Worm (Caenorhabditis elegans) whole organism, L4 larva: ENCODE measurements around the gene ilkp-1.

ENCODE experiments used
- ama-1 ChIP-seq: fragments of 150-350 bp; optimal IDR thresholded peaks from 2 replicates; lab custom pipeline; 2014; ENCODE audit warnings: inconsistent platforms, mixed read lengths
- ceh-82 ChIP-seq: sonication (generic microtip); optimal IDR thresholded peaks from 2 replicates; lab custom pipeline; 2017; ENCODE audit warnings: missing biosample characterization, missing genetic modification characterization
- cey-2 ChIP-seq: sonication (generic microtip); optimal IDR thresholded peaks from 3 replicates; lab custom pipeline; 2017; ENCODE audit warnings: missing genetic modification characterization, mild to moderate bottlenecking, missing compliant biosample characterization, antibody characterized with exemption, borderline replicate concordance; ENCODE audit not compliant: insufficient read depth
- daf-12 ChIP-seq: fragments of 150-350 bp; optimal IDR thresholded peaks from 2 replicates; lab custom pipeline; 2014; ENCODE audit warnings: missing biosample characterization, missing genetic modification reagents, missing genetic modification characterization
- egl-27 ChIP-seq: sonication (generic microtip); optimal IDR thresholded peaks from 3 replicates; lab custom pipeline; 2017; ENCODE audit warnings: missing biosample characterization, missing genetic modification reagents, missing genetic modification characterization
- mep-1 ChIP-seq: fragments of 150-350 bp; sonication (generic microtip); optimal IDR thresholded peaks from 3 replicates; lab custom pipeline; 2014; ENCODE audit warnings: missing biosample characterization, missing genetic modification characterization
- nhr-25 ChIP-seq: sonication (generic microtip); optimal IDR thresholded peaks from 2 replicates; lab custom pipeline; 2017; ENCODE audit warnings: missing genetic modification characterization, mild to moderate bottlenecking, missing compliant biosample characterization, antibody characterized with exemption, moderate library complexity, borderline replicate concordance; ENCODE audit not compliant: insufficient read depth
- pha-4 ChIP-seq, 2 experiments: fragments of 150-350 bp in 1 of 2; fragments of 200-800 bp in 1 of 2; sonication (Bioruptor generic) in 1 of 2; IDR thresholded peaks in 1 of 2; optimal IDR thresholded peaks in 1 of 2; 2 replicates each; pipeline versions ENCODE4 v1.3.6 to Lab custom; 2014 to 2022; ENCODE audit warnings: missing genetic modification characterization in 2 of 2, missing genetic modification reagents in 2 of 2, missing biosample characterization in 1 of 2, missing compliant biosample characterization in 1 of 2
- sdz-12 ChIP-seq: fragments of 200-800 bp; sonication (Bioruptor generic); optimal IDR thresholded peaks from 2 replicates; lab custom pipeline; 2018; ENCODE audit warnings: mild to moderate bottlenecking, missing genetic modification characterization, missing compliant biosample characterization
- skn-1 ChIP-seq: fragments of 150-350 bp; optimal IDR thresholded peaks from 2 replicates; lab custom pipeline; 2014; ENCODE audit warnings: missing biosample characterization, missing genetic modification characterization
- snpc-4 ChIP-seq: fragments of 150-350 bp; optimal IDR thresholded peaks from 2 replicates; lab custom pipeline; 2014; ENCODE audit warnings: missing biosample characterization, missing genetic modification characterization
- zfp-3 ChIP-seq: fragments of 200-800 bp; sonication (Bioruptor generic); conservative IDR thresholded peaks from 2 replicates; pipeline ENCODE4 v1.3.6; 2022; ENCODE audit warnings: missing genetic modification reagents, missing genetic modification characterization, missing compliant biosample characterization
- zip-11 ChIP-seq: fragments of 200-800 bp; sonication (Bioruptor generic); IDR thresholded peaks from 2 replicates; pipeline ENCODE4 v1.3.6; 2022; ENCODE audit warnings: missing genetic modification characterization, missing compliant biosample characterization
- ztf-11 ChIP-seq: fragments of 150-350 bp; optimal IDR thresholded peaks from 2 replicates; lab custom pipeline; 2014; ENCODE audit warnings: missing biosample characterization, missing genetic modification characterization

DNA sequence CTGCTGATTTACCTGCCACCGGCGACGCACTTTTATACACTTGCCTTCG is 33.4 kb upstream of the ilkp-1 start, which contains the start of gene ram-2:
- TF ChIP-seq skn-1 (tag; lab: Kevin White, UChicago) (no peak), ztf-11 (no peak), daf-12 (tag; lab: Kevin White, UChicago) (no peak), sdz-12 (GFP tag; lab: Kevin White, UChicago) (no peak), cey-2 (tag; lab: Kevin White, UChicago) (no peak), snpc-4 (no peak), pha-4 (GFP tag; IDR thresholded peaks at IDR 0.05; lab: Robert Waterston, UW) (no peak), pha-4 (tag; optimal IDR thresholded peaks at IDR 0.05; lab: Kevin White, UChicago) (no peak), ceh-82 (tag; lab: Kevin White, UChicago) (no peak), ama-1 (lab: Kevin White, UChicago) (no peak), zfp-3 (no peak), egl-27 (tag; lab: Kevin White, UChicago) (no peak), zip-11 (no peak), mep-1 (tag; lab: Kevin White, UChicago) (no peak), nhr-25 (tag; lab: Kevin White, UChicago) (no peak)
